Worm (Caenorhabditis elegans) whole organism, early embryonic: Measurements from ENCODE around the gene E02C12.10.

ENCODE experiments used
- pes-1 ChIP-seq: fragments of 200-800 bp; sonication (Bioruptor generic); IDR thresholded peaks from 2 replicates; pipeline ENCODE4 v1.3.6; 2022; ENCODE audit warnings: missing genetic modification reagents, missing genetic modification characterization, missing compliant biosample characterization
- tbx-11 ChIP-seq: fragments of 200-800 bp; sonication (Bioruptor generic); IDR thresholded peaks from 2 replicates; pipeline ENCODE4 v1.3.6; 2022; ENCODE audit warnings: missing genetic modification characterization, missing compliant biosample characterization
- tbx-37 ChIP-seq: fragments of 200-800 bp; sonication (Bioruptor generic); conservative IDR thresholded peaks from 2 replicates; pipeline ENCODE4 v1.3.6; 2022; ENCODE audit warnings: missing genetic modification reagents, missing genetic modification characterization, missing compliant biosample characterization

ce11 chrV:9381846-9382363 is 3.7 kb upstream of the E02C12.10 start, which contains the start of gene E02C12.12:
- TF ChIP-seq pes-1 (GFP tag; lab: Robert Waterston, UW) (no peak), tbx-37 (GFP tag; lab: Robert Waterston, UW) (no peak), tbx-11 (GFP tag; lab: Robert Waterston, UW) (no peak)
